Worm (Caenorhabditis elegans): ENCODE results near the gene C50E3.7.

ce11 chrV:7555875-7556274 lies 42.3 kb downstream of the C50E3.7 start:
- no peak for TF ChIP-seq ceh-88 (GFP tag; IDR thresholded peaks at IDR 0.05)
- TF ChIP-seq aha-1 (tag; optimal IDR thresholded peaks at IDR 0.05): no peak
- TF ChIP-seq mab-9 (GFP tag; IDR thresholded peaks at IDR 0.05): no peak
- no peak for TF ChIP-seq dpl-1 (GFP tag; optimal IDR thresholded peaks at IDR 0.05)
- TF ChIP-seq ceh-82 (tag; optimal IDR thresholded peaks at IDR 0.05): no peak
